Worm (Caenorhabditis elegans) whole organism, L1 larva: ENCODE data around the gene F54H12.2.

Experiments used
- dpl-1 ChIP-seq, 3 experiments: fragments of 150-350 bp in 2 of 3; sonication (generic microtip) in 1 of 3; optimal IDR thresholded peaks; 2 replicates each; lab custom pipeline; 2014 to 2017; ENCODE audit warnings: missing biosample characterization in 3 of 3, missing genetic modification characterization in 3 of 3, missing genetic modification reagents in 3 of 3
- fos-1 ChIP-seq: fragments of 150-350 bp; optimal IDR thresholded peaks from 2 replicates; lab custom pipeline; 2014; ENCODE audit warnings: missing biosample characterization, missing genetic modification characterization
- grh-1 ChIP-seq: fragments of 200-800 bp; sonication (Bioruptor generic); IDR thresholded peaks from 2 replicates; pipeline ENCODE4 v1.3.6; 2022; ENCODE audit warnings: missing genetic modification reagents, missing genetic modification characterization, missing compliant biosample characterization
- lin-13 ChIP-seq: fragments of 150-350 bp; optimal IDR thresholded peaks from 2 replicates; lab custom pipeline; 2014; ENCODE audit warnings: missing biosample characterization, missing genetic modification reagents, missing genetic modification characterization
- lin-39 ChIP-seq: fragments of 150-350 bp; optimal IDR thresholded peaks from 2 replicates; lab custom pipeline; 2014; ENCODE audit warnings: missing biosample characterization, missing genetic modification reagents, missing genetic modification characterization
- mab-9 ChIP-seq: fragments of 200-800 bp; sonication (Bioruptor generic); IDR thresholded peaks from 2 replicates; pipeline ENCODE4 v1.3.6; 2022; ENCODE audit warnings: missing genetic modification reagents, missing genetic modification characterization, missing compliant biosample characterization
- nhr-76 ChIP-seq: sonication (generic microtip); optimal IDR thresholded peaks from 2 replicates; lab custom pipeline; 2017; ENCODE audit warnings: missing biosample characterization, missing genetic modification characterization
- nhr-85 ChIP-seq: sonication (generic microtip); peaks from one replicate; lab custom pipeline; 2016; ENCODE audit warnings: missing genetic modification characterization, inconsistent platforms, missing compliant biosample characterization
- rnt-1 ChIP-seq: sonication (generic microtip); optimal IDR thresholded peaks from 2 replicates; lab custom pipeline; 2016; ENCODE audit warnings: mild to moderate bottlenecking, missing genetic modification characterization, moderate library complexity, missing compliant biosample characterization
- sox-4 ChIP-seq: sonication (generic microtip); optimal IDR thresholded peaks from 2 replicates; lab custom pipeline; 2016; ENCODE audit warnings: missing genetic modification characterization, missing compliant biosample characterization
- tbx-2 ChIP-seq: sonication (generic microtip); optimal IDR thresholded peaks from 2 replicates; lab custom pipeline; 2016; ENCODE audit warnings: missing genetic modification characterization, missing compliant biosample characterization

ce11 chrIII:7973201-7973767, 8.9 kb downstream of the F54H12.2 start, which contains the start of the genes eef-1B.1 and aco-2:
- TF ChIP-seq nhr-85 (tag; lab: Kevin White, UChicago) = peak; percentile 97
- TF ChIP-seq fos-1 (tag; lab: Kevin White, UChicago) = peak; percentile 81
- TF ChIP-seq tbx-2 (tag; lab: Kevin White, UChicago) = peak; percentile 95
- TF ChIP-seq lin-13 (GFP tag; lab: Kevin White, UChicago) = peak; percentile 96
- TF ChIP-seq rnt-1 (tag; lab: Kevin White, UChicago) = peak; percentile 95
- TF ChIP-seq dpl-1 (GFP tag; optimal IDR thresholded peaks at IDR 0.05; lab: Kevin White, UChicago) = peak; percentile 87 to 90 (median 88)
- TF ChIP-seq nhr-76 (tag; lab: Kevin White, UChicago) = no peak
- peak; percentile 70 for TF ChIP-seq sox-4 (tag; lab: Kevin White, UChicago)
- TF ChIP-seq lin-39 (tag; lab: Kevin White, UChicago) = peak; percentile 69
- TF ChIP-seq mab-9 (GFP tag; lab: Robert Waterston, UW) = peak; percentile 90
- peak; percentile 88 for TF ChIP-seq grh-1 (GFP tag; lab: Robert Waterston, UW)
